Fruit fly (Drosophila melanogaster) whole organism, embryonic: Measurements from ENCODE around the gene Cpr67Fa2.

Experiments used
- Antp ChIP-seq: fragments of 200-800 bp; sonication (Bioruptor generic); optimal IDR thresholded peaks from 3 replicates; lab custom pipeline; 2016; ENCODE audit warnings: missing biosample characterization, missing genetic modification characterization
- Atf6 ChIP-seq: fragments of 200-800 bp; sonication (Bioruptor generic); IDR thresholded peaks from 2 replicates; pipeline ENCODE4 v1.3.6; 2022; ENCODE audit warnings: missing biosample characterization, missing genetic modification characterization
- Bdp1 ChIP-seq: fragments of 200-800 bp; sonication (Bioruptor generic); optimal IDR thresholded peaks from 3 replicates; lab custom pipeline; 2016; ENCODE audit warnings: missing biosample characterization, missing genetic modification characterization
- BtbVII ChIP-seq: fragments of 200-800 bp; sonication (Bioruptor generic); optimal IDR thresholded peaks from 3 replicates; lab custom pipeline; 2017; ENCODE audit warnings: missing biosample characterization, mild to moderate bottlenecking, missing genetic modification characterization
- CG10147 ChIP-seq: fragments of 200-800 bp; sonication (Bioruptor generic); optimal IDR thresholded peaks from 2 replicates; lab custom pipeline; 2019; ENCODE audit warnings: missing biosample characterization, mild to moderate bottlenecking, missing genetic modification characterization, moderate library complexity
- CG10565 ChIP-seq: fragments of 200-800 bp; sonication (Bioruptor generic); optimal IDR thresholded peaks from 3 replicates; lab custom pipeline; 2016; ENCODE audit warnings: missing biosample characterization, mild to moderate bottlenecking, missing genetic modification characterization
- CG11504 ChIP-seq: fragments of 200-800 bp; sonication (Bioruptor generic); optimal IDR thresholded peaks from 3 replicates; lab custom pipeline; 2019; ENCODE audit warnings: missing biosample characterization, mild to moderate bottlenecking, missing genetic modification characterization, moderate library complexity
- CG11696 ChIP-seq: fragments of 200-800 bp; sonication (Bioruptor generic); IDR thresholded peaks from 2 replicates; pipeline ENCODE4 v1.3.6; 2022; ENCODE audit warnings: missing biosample characterization, missing genetic modification characterization
- CG15269 ChIP-seq: fragments of 200-800 bp; sonication (Bioruptor generic); optimal IDR thresholded peaks from 2 replicates; lab custom pipeline; 2018; ENCODE audit warnings: missing biosample characterization, mild to moderate bottlenecking, missing genetic modification characterization, moderate library complexity
- CG2712 ChIP-seq: fragments of 200-800 bp; optimal IDR thresholded peaks from 3 replicates; lab custom pipeline; 2019; ENCODE audit warnings: missing biosample characterization, mild to moderate bottlenecking, missing genetic modification characterization, moderate library complexity
- CG30403 ChIP-seq: fragments of 200-800 bp; sonication (Bioruptor generic); optimal IDR thresholded peaks from 3 replicates; lab custom pipeline; 2016; ENCODE audit warnings: missing biosample characterization, missing genetic modification characterization
- CG3163 ChIP-seq: fragments of 200-800 bp; sonication (Bioruptor generic); optimal IDR thresholded peaks from 3 replicates; lab custom pipeline; 2016; ENCODE audit warnings: missing biosample characterization, missing genetic modification characterization
- CG33213 ChIP-seq: fragments of 200-800 bp; sonication (Bioruptor generic); optimal IDR thresholded peaks from 3 replicates; lab custom pipeline; 2016; ENCODE audit warnings: missing biosample characterization, missing genetic modification characterization
- CG3847 ChIP-seq: fragments of 200-800 bp; sonication (Bioruptor generic); IDR thresholded peaks from 2 replicates; pipeline ENCODE4 v1.3.6; 2022; ENCODE audit warnings: missing biosample characterization, missing genetic modification characterization
- CG4328 ChIP-seq: fragments of 200-800 bp; sonication (Bioruptor generic); optimal IDR thresholded peaks from 3 replicates; lab custom pipeline; 2017; ENCODE audit warnings: missing biosample characterization, missing genetic modification reagents, missing genetic modification characterization
- CG5953 ChIP-seq: fragments of 200-800 bp; sonication (Bioruptor generic); IDR thresholded peaks from 2 replicates; pipeline ENCODE4 v1.3.6; 2022; ENCODE audit warnings: missing biosample characterization, missing genetic modification characterization
- CG6854 ChIP-seq: fragments of 200-800 bp; sonication (Bioruptor generic); optimal IDR thresholded peaks from 3 replicates; lab custom pipeline; 2017; ENCODE audit warnings: missing biosample characterization, mild to moderate bottlenecking, missing genetic modification characterization
- CTCF ChIP-seq: fragments of 200-800 bp; sonication (Bioruptor generic); optimal IDR thresholded peaks from 2 replicates; lab custom pipeline; 2017; ENCODE audit warnings: missing biosample characterization, mild to moderate bottlenecking, missing genetic modification characterization, moderate library complexity
- Camta ChIP-seq: fragments of 200-800 bp; sonication (Bioruptor generic); optimal IDR thresholded peaks from 2 replicates; lab custom pipeline; 2016; ENCODE audit warnings: missing biosample characterization, missing genetic modification characterization
- Dfd ChIP-seq, 2 experiments: fragments of >200 bp; optimal IDR thresholded peaks; 2 replicates each; lab custom pipeline; 2017; ENCODE audit warnings: missing biosample characterization in 2 of 2, missing genetic modification characterization in 2 of 2
- Drgx ChIP-seq: fragments of 200-800 bp; sonication (Bioruptor generic); IDR thresholded peaks from 2 replicates; pipeline ENCODE4 v1.3.6; 2022; ENCODE audit warnings: missing biosample characterization, missing genetic modification characterization
- Ets65A ChIP-seq: fragments of 200-800 bp; sonication (Bioruptor generic); peaks from one replicate; lab custom pipeline; 2016; ENCODE audit warnings: missing biosample characterization, missing genetic modification characterization
- Fer2 ChIP-seq: fragments of 200-800 bp; sonication (Bioruptor generic); optimal IDR thresholded peaks from 2 replicates; lab custom pipeline; 2018; ENCODE audit warnings: missing biosample characterization, mild to moderate bottlenecking, missing genetic modification characterization, moderate library complexity
- Fer3 ChIP-seq: fragments of 200-800 bp; sonication (Bioruptor generic); optimal IDR thresholded peaks from 2 replicates; lab custom pipeline; 2018; ENCODE audit warnings: missing biosample characterization, mild to moderate bottlenecking, missing genetic modification characterization, moderate library complexity
- Hr39 ChIP-seq: fragments of >200 bp; optimal IDR thresholded peaks from 2 replicates; lab custom pipeline; 2017
- Med ChIP-seq: fragments of 200-800 bp; sonication (Bioruptor generic); peaks from one replicate; lab custom pipeline; 2016; ENCODE audit warnings: missing biosample characterization, missing genetic modification characterization, mild to moderate bottlenecking, inconsistent platforms, moderate library complexity
- Rfx ChIP-seq: fragments of 200-800 bp; sonication (Bioruptor generic); IDR thresholded peaks from 2 replicates; pipeline ENCODE4 v1.3.6; 2022; ENCODE audit warnings: missing biosample characterization, missing genetic modification characterization
- Sin3A ChIP-seq: fragments of >200 bp; optimal IDR thresholded peaks from 2 replicates; lab custom pipeline; 2018
- Six4 ChIP-seq: fragments of 200-800 bp; sonication (Bioruptor generic); optimal IDR thresholded peaks from 2 replicates; lab custom pipeline; 2016; ENCODE audit warnings: missing biosample characterization, missing genetic modification characterization
- Ssrp ChIP-seq: fragments of 200-800 bp; sonication (Bioruptor generic); optimal IDR thresholded peaks from 2 replicates; lab custom pipeline; 2018; ENCODE audit warnings: missing biosample characterization, mild to moderate bottlenecking, missing genetic modification characterization, moderate library complexity
- Vsx1 ChIP-seq: fragments of 200-800 bp; sonication (Bioruptor generic); optimal IDR thresholded peaks from 2 replicates; lab custom pipeline; 2017; ENCODE audit warnings: missing biosample characterization, mild to moderate bottlenecking, missing genetic modification characterization, missing genetic modification reagents
- amos ChIP-seq: fragments of 200-800 bp; sonication (Bioruptor generic); IDR thresholded peaks from 2 replicates; pipeline ENCODE4 v1.3.6; 2022; ENCODE audit warnings: missing biosample characterization, missing genetic modification characterization; ENCODE audit not compliant: partially characterized antibody
- ara ChIP-seq: fragments of 200-800 bp; sonication (Bioruptor generic); IDR thresholded peaks from 2 replicates; pipeline ENCODE4 v1.3.6; 2022; ENCODE audit warnings: missing biosample characterization, missing genetic modification characterization
- ase ChIP-seq: fragments of 200-800 bp; sonication (Bioruptor generic); IDR thresholded peaks from 3 replicates; pipeline ENCODE4 v1.3.6; 2022; ENCODE audit warnings: missing biosample characterization, missing genetic modification characterization
- bsh ChIP-seq, 2 experiments: fragments of 200-800 bp; sonication (Bioruptor generic); optimal IDR thresholded peaks; 2 replicates each; lab custom pipeline; 2017 to 2018; ENCODE audit warnings: mild to moderate bottlenecking in 2 of 2, missing biosample characterization in 2 of 2, missing genetic modification characterization in 2 of 2, moderate library complexity in 1 of 2
- croc ChIP-seq: fragments of 200-800 bp; sonication (Bioruptor generic); conservative IDR thresholded peaks from 3 replicates; pipeline ENCODE4 v1.3.6; 2022; ENCODE audit warnings: missing biosample characterization, missing genetic modification characterization
- danr ChIP-seq: fragments of 200-800 bp; sonication (Bioruptor generic); IDR thresholded peaks from 2 replicates; pipeline ENCODE4 v1.3.6; 2022; ENCODE audit warnings: missing biosample characterization, missing genetic modification characterization
- ewg ChIP-seq: fragments of 200-800 bp; sonication (Bioruptor generic); optimal IDR thresholded peaks from 3 replicates; lab custom pipeline; 2017; ENCODE audit warnings: mild to moderate bottlenecking, missing biosample characterization, missing genetic modification reagents, missing genetic modification characterization
- fd96Cb ChIP-seq: fragments of 200-800 bp; sonication (Bioruptor generic); optimal IDR thresholded peaks from 2 replicates; lab custom pipeline; 2018; ENCODE audit warnings: missing biosample characterization, mild to moderate bottlenecking, missing genetic modification characterization, moderate library complexity
- gce ChIP-seq: fragments of 200-800 bp; sonication (Bioruptor generic); IDR thresholded peaks from 3 replicates; pipeline ENCODE4 v1.3.6; 2022; ENCODE audit warnings: missing biosample characterization, missing genetic modification characterization
- gcm2 ChIP-seq: fragments of 200-800 bp; sonication (Bioruptor generic); optimal IDR thresholded peaks from 2 replicates; lab custom pipeline; 2016; ENCODE audit warnings: missing biosample characterization, missing genetic modification characterization
- gsb ChIP-seq: fragments of 200-800 bp; sonication (Bioruptor generic); IDR thresholded peaks from 2 replicates; pipeline ENCODE4 v1.3.6; 2022; ENCODE audit warnings: missing biosample characterization, missing genetic modification characterization
- mirr ChIP-seq: fragments of 200-800 bp; sonication (Bioruptor generic); optimal IDR thresholded peaks from 3 replicates; lab custom pipeline; 2018; ENCODE audit warnings: missing biosample characterization, mild to moderate bottlenecking, missing genetic modification characterization
- nmo ChIP-seq: fragments of 200-800 bp; sonication (Bioruptor generic); optimal IDR thresholded peaks from 2 replicates; lab custom pipeline; 2018; ENCODE audit warnings: missing biosample characterization, mild to moderate bottlenecking, missing genetic modification characterization, moderate library complexity
- pan ChIP-seq, 4 experiments: fragments of >200 bp in 3 of 4; fragments of 200-800 bp in 1 of 4; sonication (Bioruptor generic) in 1 of 4; optimal IDR thresholded peaks in 3 of 4; IDR thresholded peaks in 1 of 4; 2 replicates each; pipeline versions ENCODE4 v1.3.6 to Lab custom; 2017 to 2022; ENCODE audit warnings: missing biosample characterization in 2 of 4, missing genetic modification characterization in 2 of 4, mixed read lengths in 1 of 4
- pho ChIP-seq: fragments of 200-800 bp; sonication (Bioruptor generic); optimal IDR thresholded peaks from 2 replicates; lab custom pipeline; 2016; ENCODE audit warnings: missing biosample characterization, missing genetic modification characterization
- pnt ChIP-seq: fragments of 200-800 bp; sonication (Bioruptor generic); optimal IDR thresholded peaks from 3 replicates; lab custom pipeline; 2016; ENCODE audit warnings: missing biosample characterization, missing genetic modification characterization
- sens ChIP-seq: fragments of 200-800 bp; sonication (Bioruptor generic); peaks from one replicate; lab custom pipeline; 2016; ENCODE audit warnings: missing biosample characterization, missing genetic modification characterization
- so ChIP-seq: fragments of 200-800 bp; sonication (Bioruptor generic); IDR thresholded peaks from 3 replicates; pipeline ENCODE4 v1.3.6; 2022; ENCODE audit warnings: missing biosample characterization, missing genetic modification characterization
- sr ChIP-seq: fragments of 200-800 bp; sonication (Bioruptor generic); IDR thresholded peaks from 3 replicates; pipeline ENCODE4 v1.3.6; 2022; ENCODE audit warnings: missing biosample characterization, missing genetic modification characterization
- stwl ChIP-seq: fragments of 200-800 bp; sonication (Bioruptor generic); optimal IDR thresholded peaks from 3 replicates; lab custom pipeline; 2018; ENCODE audit warnings: missing biosample characterization, mild to moderate bottlenecking, missing genetic modification characterization, moderate library complexity
- trh ChIP-seq: fragments of 200-800 bp; sonication (Bioruptor generic); optimal IDR thresholded peaks from 2 replicates; lab custom pipeline; 2016; ENCODE audit warnings: missing biosample characterization, missing genetic modification characterization
- usp ChIP-seq: fragments of >200 bp; optimal IDR thresholded peaks from 2 replicates; lab custom pipeline; 2017; ENCODE audit warnings: missing biosample characterization, missing genetic modification characterization
- zen ChIP-seq: fragments of 200-800 bp; sonication (Bioruptor generic); optimal IDR thresholded peaks from 3 replicates; lab custom pipeline; 2018; ENCODE audit warnings: missing biosample characterization, mild to moderate bottlenecking, missing genetic modification characterization, moderate library complexity
- zf30C ChIP-seq: fragments of 200-800 bp; sonication (Bioruptor generic); optimal IDR thresholded peaks from 3 replicates; lab custom pipeline; 2018; ENCODE audit warnings: missing biosample characterization, mild to moderate bottlenecking, missing genetic modification characterization

Gene Cpr67Fa2

dm6 chr3L:10899087-10899511 lies 7.6 kb downstream of the Cpr67Fa2 start, which contains the start of gene Aps (continued):
- TF ChIP-seq Vsx1 (GFP tag; lab: Kevin White, UChicago): peak; percentile 99
- TF ChIP-seq usp: no peak
- TF ChIP-seq Camta (GFP tag; lab: Kevin White, UChicago): peak; percentile 24
- TF ChIP-seq CG4328: no peak
- no peak for TF ChIP-seq CG10565 (GFP tag; lab: Kevin White, UChicago)
- TF ChIP-seq pho: peak; percentile 11
- no peak for TF ChIP-seq CG11696 (GFP tag; lab: Robert Waterston, UW)
- TF ChIP-seq Atf6 (GFP tag; lab: Robert Waterston, UW): peak; percentile 12; the same call in 1 of the 2 replicates
- no peak for TF ChIP-seq Six4
- TF ChIP-seq Fer2 (tag; lab: Kevin White, UChicago): no peak
- no peak for TF ChIP-seq croc (GFP tag; lab: Robert Waterston, UW)
- 0 out of 3 replicates have a peak, but pooled peaks have one; percentile 15 for TF ChIP-seq sr (GFP tag; lab: Robert Waterston, UW)
- TF ChIP-seq CG3847 (GFP tag; lab: Robert Waterston, UW): peak; percentile 52
- TF ChIP-seq amos: no peak
- TF ChIP-seq so (GFP tag; lab: Robert Waterston, UW): no peak
- no peak for TF ChIP-seq pan (optimal IDR thresholded peaks at IDR 0.05; lab: Kevin White, UChicago)
- peak in 1 of 2 experiments; percentile 55 for TF ChIP-seq pan (GFP tag; optimal IDR thresholded peaks at IDR 0.05 in 1 of 2, IDR thresholded peaks at IDR 0.05 in 1 of 2)
- TF ChIP-seq gce: no peak
- TF ChIP-seq Rfx (GFP tag; lab: Robert Waterston, UW): peak; percentile 78
- TF ChIP-seq Hr39 (lab: Kevin White, UChicago): no peak
- TF ChIP-seq Bdp1 (GFP tag; lab: Kevin White, UChicago): no peak
- peak; percentile 10 for TF ChIP-seq ewg (GFP tag; lab: Kevin White, UChicago)
- TF ChIP-seq CG5953: no peak
- TF ChIP-seq Ssrp (tag; lab: Kevin White, UChicago): peak; percentile 20
- no peak for TF ChIP-seq zf30C (GFP tag; lab: Kevin White, UChicago)
- TF ChIP-seq nmo: peak; percentile 41
- TF ChIP-seq CG6854 (GFP tag; lab: Kevin White, UChicago): no peak
- peak; percentile 57 for TF ChIP-seq Sin3A (lab: Kevin White, UChicago)
- 0 out of 2 replicates have a peak, but pooled peaks have one; percentile 34 for TF ChIP-seq ara
- no peak for TF ChIP-seq Fer3
- no peak for TF ChIP-seq Antp (GFP tag; lab: Kevin White, UChicago)
- peak; percentile 99 for TF ChIP-seq CTCF (GFP tag; lab: Kevin White, UChicago)
- TF ChIP-seq CG3163 (GFP tag; lab: Kevin White, UChicago): no peak
- no peak for TF ChIP-seq gcm2
- TF ChIP-seq CG30403 (GFP tag; lab: Kevin White, UChicago): peak; percentile 71
- 0 out of 2 replicates have a peak, but pooled peaks have one; percentile 19 for TF ChIP-seq gsb (GFP tag; lab: Robert Waterston, UW)
- peak; percentile 42 for TF ChIP-seq CG10147 (GFP tag; lab: Kevin White, UChicago)
- peak; percentile 91 for TF ChIP-seq Med (GFP tag; lab: Kevin White, UChicago)
- TF ChIP-seq pnt (GFP tag; lab: Kevin White, UChicago): peak; percentile 15

dm6 chr3L:10903449-10903848 lies 11.9 kb downstream of the Cpr67Fa2 start:
- TF ChIP-seq CG15269 (tag; lab: Kevin White, UChicago) (no peak), Drgx (GFP tag; lab: Robert Waterston, UW) (peak; percentile 45; the same call in 1 of the 2 replicates), Ets65A (GFP tag; lab: Kevin White, UChicago) (no peak), CG11504 (tag; lab: Kevin White, UChicago) (peak; percentile 8), fd96Cb (tag; lab: Kevin White, UChicago) (no peak), sens (GFP tag; lab: Kevin White, UChicago) (peak; percentile 57), bsh (GFP tag; optimal IDR thresholded peaks at IDR 0.05; lab: Kevin White, UChicago) (peak in 1 of 2 experiments; percentile 1), CG2712 (tag; lab: Kevin White, UChicago) (peak; percentile 8), danr (GFP tag; lab: Robert Waterston, UW) (no peak), CG33213 (GFP tag; lab: Kevin White, UChicago) (no peak), stwl (tag; lab: Kevin White, UChicago) (no peak), ase (GFP tag; lab: Robert Waterston, UW) (no peak), BtbVII (GFP tag; lab: Kevin White, UChicago) (no peak), trh (GFP tag; lab: Kevin White, UChicago) (no peak), zen (tag; lab: Kevin White, UChicago) (no peak), Dfd (GFP tag; optimal IDR thresholded peaks at IDR 0.05; lab: Kevin White, UChicago) (no peak), mirr (GFP tag; lab: Kevin White, UChicago) (no peak)
